Worm (Caenorhabditis elegans) whole organism, L2 larva: Measurements from ENCODE around the gene txt-10.
A peak's percentile ranks its signal among the peaks of the same experiment; 100 is the strongest.

Experiments
- F13H6.1 ChIP-seq: sonication (generic microtip); optimal IDR thresholded peaks from 2 replicates; lab custom pipeline; 2016; ENCODE audit warnings: missing genetic modification characterization, missing compliant biosample characterization
- R02D3.7 ChIP-seq: fragments of 150-350 bp; optimal IDR thresholded peaks from 2 replicates; lab custom pipeline; 2014; ENCODE audit warnings: missing biosample characterization, missing genetic modification characterization
- Y55F3AM.14 ChIP-seq: fragments of 200-800 bp; sonication (Bioruptor generic); optimal IDR thresholded peaks from 2 replicates; lab custom pipeline; 2018; ENCODE audit warnings: mild to moderate bottlenecking, missing genetic modification characterization, missing compliant biosample characterization
- ZK546.5 ChIP-seq: sonication (generic microtip); optimal IDR thresholded peaks from 2 replicates; lab custom pipeline; 2017; ENCODE audit warnings: missing biosample characterization, missing genetic modification characterization
- aly-2 ChIP-seq: fragments of 150-350 bp; optimal IDR thresholded peaks from 2 replicates; lab custom pipeline; 2014; ENCODE audit warnings: missing biosample characterization, missing genetic modification characterization
- blmp-1 ChIP-seq: sonication (generic microtip); optimal IDR thresholded peaks from 2 replicates; lab custom pipeline; 2017; ENCODE audit warnings: missing genetic modification characterization, mild to moderate bottlenecking, missing compliant biosample characterization, antibody characterized with exemption, moderate library complexity; ENCODE audit not compliant: insufficient read depth
- crh-2 ChIP-seq: sonication (generic microtip); optimal IDR thresholded peaks from 2 replicates; lab custom pipeline; 2017; ENCODE audit warnings: missing biosample characterization, missing genetic modification characterization
- dmd-4 ChIP-seq: sonication (generic microtip); optimal IDR thresholded peaks from 2 replicates; lab custom pipeline; 2017; ENCODE audit warnings: missing biosample characterization, missing genetic modification characterization
- elt-1 ChIP-seq: fragments of 150-350 bp; optimal IDR thresholded peaks from 2 replicates; lab custom pipeline; 2014; ENCODE audit warnings: missing biosample characterization, missing genetic modification characterization
- elt-3 ChIP-seq: sonication (generic microtip); optimal IDR thresholded peaks from 2 replicates; lab custom pipeline; 2017; ENCODE audit warnings: missing biosample characterization, missing genetic modification characterization
- fos-1 ChIP-seq: fragments of 150-350 bp; optimal IDR thresholded peaks from 2 replicates; lab custom pipeline; 2014; ENCODE audit warnings: missing biosample characterization, missing genetic modification characterization
- gmeb-1 ChIP-seq: fragments of 150-350 bp; optimal IDR thresholded peaks from 2 replicates; lab custom pipeline; 2014; ENCODE audit warnings: missing biosample characterization, missing genetic modification characterization
- lin-11 ChIP-seq: fragments of 150-350 bp; sonication (generic microtip); optimal IDR thresholded peaks from 2 replicates; lab custom pipeline; 2014; ENCODE audit warnings: missing biosample characterization, missing genetic modification characterization, inconsistent platforms, mixed read lengths
- lin-13 ChIP-seq: fragments of 150-350 bp; optimal IDR thresholded peaks from 2 replicates; lab custom pipeline; 2014; ENCODE audit warnings: missing biosample characterization, missing genetic modification reagents, missing genetic modification characterization
- lin-39 ChIP-seq: fragments of 150-350 bp; optimal IDR thresholded peaks from 2 replicates; lab custom pipeline; 2014; ENCODE audit warnings: missing biosample characterization, missing genetic modification reagents, missing genetic modification characterization
- lsy-2 ChIP-seq, 2 experiments: fragments of 150-350 bp in 1 of 2; sonication (generic microtip) in 1 of 2; optimal IDR thresholded peaks; 2 replicates each; lab custom pipeline; 2014 to 2017; ENCODE audit warnings: missing biosample characterization in 2 of 2, missing genetic modification characterization in 2 of 2
- mab-5 ChIP-seq: fragments of 150-350 bp; optimal IDR thresholded peaks from 2 replicates; lab custom pipeline; 2014; ENCODE audit warnings: missing biosample characterization, missing genetic modification characterization
- mdl-1 ChIP-seq, 2 experiments: fragments of 150-350 bp in 1 of 2; sonication (generic microtip) in 1 of 2; optimal IDR thresholded peaks; 2 replicates each; lab custom pipeline; 2017; ENCODE audit warnings: missing biosample characterization in 2 of 2, missing genetic modification characterization in 2 of 2
- nhr-10 ChIP-seq: sonication (generic microtip); optimal IDR thresholded peaks from 2 replicates; lab custom pipeline; 2017; ENCODE audit warnings: missing biosample characterization, missing genetic modification characterization
- nhr-21 ChIP-seq: fragments of 150-350 bp; optimal IDR thresholded peaks from 2 replicates; lab custom pipeline; 2014; ENCODE audit warnings: missing biosample characterization, missing genetic modification characterization
- nhr-23 ChIP-seq: fragments of 150-350 bp; optimal IDR thresholded peaks from 2 replicates; lab custom pipeline; 2014; ENCODE audit warnings: missing biosample characterization, missing genetic modification reagents, missing genetic modification characterization
- nhr-237 ChIP-seq: fragments of 150-350 bp; optimal IDR thresholded peaks from 2 replicates; lab custom pipeline; 2014; ENCODE audit warnings: missing biosample characterization, missing genetic modification characterization
- nhr-25 ChIP-seq: fragments of 150-350 bp; sonication (generic microtip); optimal IDR thresholded peaks from 3 replicates; lab custom pipeline; 2014; ENCODE audit warnings: missing biosample characterization, missing genetic modification characterization
- nhr-6 ChIP-seq: fragments of 150-350 bp; optimal IDR thresholded peaks from 2 replicates; lab custom pipeline; 2014; ENCODE audit warnings: missing biosample characterization, missing genetic modification characterization
- nhr-77 ChIP-seq: fragments of 150-350 bp; optimal IDR thresholded peaks from 2 replicates; lab custom pipeline; 2014; ENCODE audit warnings: missing biosample characterization, missing genetic modification characterization
- peb-1 ChIP-seq: fragments of 150-350 bp; optimal IDR thresholded peaks from 2 replicates; lab custom pipeline; 2014; ENCODE audit warnings: missing biosample characterization, missing genetic modification characterization
- skn-1 ChIP-seq: sonication (generic microtip); optimal IDR thresholded peaks from 2 replicates; lab custom pipeline; 2017; ENCODE audit warnings: missing biosample characterization, missing genetic modification characterization
- sma-9 ChIP-seq, 2 experiments: fragments of 150-350 bp in 1 of 2; sonication (generic microtip) in 1 of 2; optimal IDR thresholded peaks; 2 replicates each; lab custom pipeline; 2014 to 2016; ENCODE audit warnings: missing genetic modification characterization in 2 of 2, mild to moderate bottlenecking in 1 of 2, missing biosample characterization in 1 of 2, missing compliant biosample characterization in 1 of 2, missing genetic modification reagents in 1 of 2, moderate library complexity in 1 of 2
- snpc-4 ChIP-seq: fragments of 150-350 bp; optimal IDR thresholded peaks from 2 replicates; lab custom pipeline; 2014; ENCODE audit warnings: missing biosample characterization, missing genetic modification characterization
- unc-39 ChIP-seq: fragments of 150-350 bp; optimal IDR thresholded peaks from 2 replicates; lab custom pipeline; 2014; ENCODE audit warnings: missing biosample characterization, missing genetic modification characterization
- unc-62 ChIP-seq: fragments of 150-350 bp; optimal IDR thresholded peaks from 2 replicates; lab custom pipeline; 2014; ENCODE audit warnings: missing biosample characterization, missing genetic modification reagents, missing genetic modification characterization
- zag-1 ChIP-seq: fragments of 150-350 bp; optimal IDR thresholded peaks from 2 replicates; lab custom pipeline; 2014; ENCODE audit warnings: missing biosample characterization, missing genetic modification characterization
- ztf-1 ChIP-seq: fragments of 200-800 bp; sonication (Bioruptor generic); conservative IDR thresholded peaks from 2 replicates; pipeline ENCODE4 v1.3.6; 2022; ENCODE audit warnings: missing genetic modification characterization, missing compliant biosample characterization
- ztf-11 ChIP-seq: sonication (generic microtip); optimal IDR thresholded peaks from 2 replicates; lab custom pipeline; 2017; ENCODE audit warnings: missing biosample characterization, missing genetic modification characterization
- ztf-4 ChIP-seq: fragments of 150-350 bp; optimal IDR thresholded peaks from 2 replicates; lab custom pipeline; 2014; ENCODE audit warnings: missing biosample characterization, missing genetic modification characterization

txt-10 gene

DNA sequence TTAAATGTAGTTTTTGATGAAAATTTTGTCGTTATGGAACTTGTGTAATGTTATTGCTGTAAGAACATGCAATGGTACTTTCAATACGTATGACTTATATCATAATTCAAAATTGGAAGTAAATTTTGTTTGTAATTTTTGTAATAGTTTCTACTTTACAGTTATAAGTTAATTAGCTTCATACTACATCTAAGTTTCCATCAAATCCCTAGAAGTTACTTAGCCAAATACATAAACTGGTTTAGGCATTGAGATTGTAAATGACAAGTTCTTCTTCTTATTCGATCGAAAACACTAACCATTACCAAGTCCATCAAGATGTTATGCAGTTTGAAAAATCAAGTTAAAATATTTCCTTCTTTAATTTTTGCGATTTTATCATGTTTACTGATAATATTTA, 17.1 kb upstream of the txt-10 start, which contains the start of gene F32G8.2:
Gene F32G8.2 (plus strand): TSS at position 301 of the 400 bp plus-strand sequence.
- TF ChIP-seq nhr-23 (no peak), snpc-4 (tag; lab: Kevin White, UChicago) (no peak), dmd-4 (tag; lab: Kevin White, UChicago) (no peak), nhr-6 (tag; lab: Kevin White, UChicago) (no peak), ztf-4 (tag; lab: Kevin White, UChicago) (no peak), lin-39 (tag; lab: Kevin White, UChicago) (no peak), Y55F3AM.14 (GFP tag; lab: Kevin White, UChicago) (no peak), unc-62 (GFP tag; lab: Kevin White, UChicago) (no peak), gmeb-1 (tag; lab: Kevin White, UChicago) (no peak), unc-39 (tag; lab: Kevin White, UChicago) (no peak), nhr-10 (tag; lab: Kevin White, UChicago) (no peak), ztf-11 (tag; lab: Kevin White, UChicago) (no peak), nhr-21 (tag; lab: Kevin White, UChicago) (no peak), peb-1 (tag; lab: Kevin White, UChicago) (no peak), aly-2 (tag; lab: Kevin White, UChicago) (no peak), F13H6.1 (tag; lab: Kevin White, UChicago) (no peak), mab-5 (tag; lab: Kevin White, UChicago) (no peak)

DNA sequence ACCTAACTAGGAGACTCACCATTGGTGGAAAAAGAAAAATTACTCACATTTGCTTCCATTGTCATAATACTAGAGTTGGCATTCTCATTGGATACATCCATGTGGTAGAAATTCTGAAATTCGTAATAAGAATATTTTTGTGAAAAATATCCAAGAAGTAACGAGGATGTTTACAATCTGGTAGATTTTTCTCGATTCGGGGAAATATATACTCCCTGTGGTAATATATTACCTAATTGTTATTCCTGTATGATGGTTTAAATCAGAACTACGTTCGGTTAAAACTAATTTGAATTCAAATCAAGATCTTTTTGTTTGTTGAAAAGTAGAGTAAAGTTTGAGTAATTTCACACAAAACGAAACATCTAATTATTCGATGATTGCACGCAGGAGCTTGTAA, 16.4 kb upstream of the txt-10 start, which contains the start of gene srd-34:
Gene srd-34 (minus strand): TSS at position 101 of the 400 bp plus-strand sequence.
- TF ChIP-seq sma-9 (GFP tag; optimal IDR thresholded peaks at IDR 0.05; lab: Kevin White, UChicago) = no peak
- TF ChIP-seq sma-9 (tag; optimal IDR thresholded peaks at IDR 0.05; lab: Kevin White, UChicago) = no peak
- no peak for TF ChIP-seq nhr-25 (tag; lab: Kevin White, UChicago)
- no peak for TF ChIP-seq R02D3.7 (tag; lab: Kevin White, UChicago)
- no peak for TF ChIP-seq skn-1 (tag; lab: Kevin White, UChicago)
- TF ChIP-seq nhr-21 (tag; lab: Kevin White, UChicago) = no peak
- no peak for TF ChIP-seq snpc-4 (tag; lab: Kevin White, UChicago)
- no peak for TF ChIP-seq nhr-77 (tag; lab: Kevin White, UChicago)
- no peak for TF ChIP-seq peb-1 (tag; lab: Kevin White, UChicago)
- TF ChIP-seq, all 48 proteins: peak for 0

DNA sequence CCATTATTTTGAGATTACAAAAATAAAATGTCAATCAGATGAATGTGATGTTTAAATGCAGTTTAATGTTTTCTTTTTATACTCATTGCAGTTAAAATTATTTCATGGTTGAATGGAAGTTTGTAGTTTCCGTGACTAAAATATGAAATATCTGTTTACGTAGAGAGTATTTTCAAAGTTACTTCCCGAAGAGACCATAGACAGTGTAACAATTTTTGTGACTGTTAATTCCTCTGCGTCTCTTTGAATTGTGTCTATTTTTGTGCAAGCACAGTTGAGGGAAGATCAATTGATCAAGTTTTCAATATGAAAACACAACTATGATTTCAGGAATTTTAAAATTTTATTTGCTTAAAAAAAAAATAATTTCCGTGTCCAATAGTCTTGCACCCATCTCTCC, 14.1 kb upstream of the txt-10 start, which contains the start of gene F25D1.5:
Gene F25D1.5 (minus strand): TSS at position 35 of the 400 bp plus-strand sequence.
- TF ChIP-seq ZK546.5 (tag; lab: Kevin White, UChicago) (no peak), crh-2 (tag; lab: Kevin White, UChicago) (peak; percentile 24), sma-9 (GFP tag; optimal IDR thresholded peaks at IDR 0.05; lab: Kevin White, UChicago) (peak; percentile 59), sma-9 (tag; optimal IDR thresholded peaks at IDR 0.05; lab: Kevin White, UChicago) (no peak), lin-11 (tag; lab: Kevin White, UChicago) (no peak), nhr-77 (tag; lab: Kevin White, UChicago) (peak; percentile 27), peb-1 (tag; lab: Kevin White, UChicago) (no peak), elt-3 (tag; lab: Kevin White, UChicago) (no peak), ztf-1 (GFP tag; lab: Robert Waterston, UW) (no peak), fos-1 (tag; lab: Kevin White, UChicago) (peak; percentile 41), Y55F3AM.14 (GFP tag; lab: Kevin White, UChicago) (no peak), nhr-237 (tag; lab: Kevin White, UChicago) (no peak)

DNA sequence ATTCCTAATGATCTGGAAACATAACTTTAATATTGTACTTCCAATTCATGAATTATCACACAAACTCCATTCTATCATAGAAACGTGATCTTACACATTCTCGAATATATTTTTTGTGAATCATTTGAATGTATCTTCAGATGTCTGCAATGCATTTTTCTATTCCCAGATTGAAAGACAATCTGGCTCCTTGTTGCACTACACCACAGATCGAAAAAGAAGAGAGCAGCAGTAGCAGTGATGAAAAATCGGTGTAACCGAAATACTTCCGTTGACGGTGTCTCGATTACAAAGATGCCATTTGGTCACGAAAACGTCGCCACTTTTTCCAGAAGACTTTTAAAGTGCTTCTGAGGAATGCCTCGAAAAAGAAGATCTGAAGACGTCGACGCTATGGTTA, 7.4 kb upstream of the txt-10 start, which contains the start of gene degt-1:
Gene degt-1 (plus strand): TSS at position 301 of the 400 bp plus-strand sequence.
- no peak for TF ChIP-seq dmd-4 (tag; lab: Kevin White, UChicago)
- no peak for TF ChIP-seq blmp-1
- TF ChIP-seq peb-1 (tag; lab: Kevin White, UChicago) = no peak
- no peak for TF ChIP-seq aly-2 (tag; lab: Kevin White, UChicago)
- TF ChIP-seq elt-1 = no peak
- no peak for TF ChIP-seq mdl-1 (tag; optimal IDR thresholded peaks at IDR 0.05; lab: Kevin White, UChicago)
- no peak for TF ChIP-seq ZK546.5 (tag; lab: Kevin White, UChicago)
- TF ChIP-seq lin-13 (GFP tag; lab: Kevin White, UChicago) = no peak
- TF ChIP-seq F13H6.1 (tag; lab: Kevin White, UChicago) = no peak
- no peak for TF ChIP-seq lsy-2 (tag; optimal IDR thresholded peaks at IDR 0.05; lab: Kevin White, UChicago)
- no peak for TF ChIP-seq zag-1
- TF ChIP-seq ztf-1 (GFP tag; lab: Robert Waterston, UW) = no peak
